Worm (Caenorhabditis elegans): ENCODE results near the gene C53A3.4.
"Not testable (repeated sequence)": the region's sequence is repeated elsewhere in the genome, so short reads cannot be mapped to it uniquely, and the experiment has no call there.

C53A3.4 gene

ce11 chrV:5769500-5769899, 10.8 kb upstream of the C53A3.4 start:
- no peak for TF ChIP-seq unc-62 (GFP tag; optimal IDR thresholded peaks at IDR 0.05)

ce11 chrV:5768292-5768695, 9.6 kb upstream of the C53A3.4 start:
- no peak for TF ChIP-seq unc-62 (GFP tag; optimal IDR thresholded peaks at IDR 0.05)

- no peak for TF ChIP-seq unc-62 (GFP tag; optimal IDR thresholded peaks at IDR 0.05)
Observed at ce11 chrV:5765081-5765480, 6.4 kb upstream of the C53A3.4 start, which contains the start of gene pgph-2. TSS of gene pgph-2 (plus strand) at chrV:5765127.

- TF ChIP-seq unc-62 (GFP tag; optimal IDR thresholded peaks at IDR 0.05) = no peak
Observed at ce11 chrV:5763787-5764186, 5.1 kb upstream of the C53A3.4 start, which contains the start of gene pgph-3. TSS of gene pgph-3 (minus strand) at chrV:5763846.

- no peak for TF ChIP-seq unc-62 (GFP tag; optimal IDR thresholded peaks at IDR 0.05)
Observed at ce11 chrV:5760132-5760531, 1.5 kb upstream of the C53A3.4 start, which contains the start of gene C53A3.1. TSS of gene C53A3.1 (minus strand) at chrV:5760232.

- TF ChIP-seq unc-62 (GFP tag; optimal IDR thresholded peaks at IDR 0.05) = no peak
Observed at ce11 chrV:5756193-5756592, 2.5 kb downstream of the C53A3.4 start, which contains the start of gene C53A3.3. TSS of gene C53A3.3 (plus strand) at chrV:5756493.

ce11 chrV:5755203-5755693, 3.4 kb downstream of the C53A3.4 start, which contains the start of gene K09H11.11:
TSS of gene K09H11.11 (minus strand) at chrV:5755253.
- TF ChIP-seq unc-62 (GFP tag; optimal IDR thresholded peaks at IDR 0.05) = not testable (repeated sequence)

ce11 chrV:5753432-5753831, 5.2 kb downstream of the C53A3.4 start, which contains the start of gene pgph-1:
TSS of gene pgph-1 (minus strand) at chrV:5753532.
- no peak for TF ChIP-seq unc-62 (GFP tag; optimal IDR thresholded peaks at IDR 0.05)

ce11 chrV:5747519-5747918, 11.2 kb downstream of the C53A3.4 start, which contains the start of gene acds-10:
TSS of gene acds-10 (plus strand) at chrV:5747819.
- no peak for TF ChIP-seq unc-62 (GFP tag; optimal IDR thresholded peaks at IDR 0.05)

ce11 chrV:5746237-5746636, 12.4 kb downstream of the C53A3.4 start:
- TF ChIP-seq unc-62 (GFP tag; optimal IDR thresholded peaks at IDR 0.05) = no peak

ce11 chrV:5741237-5741636, 17.4 kb downstream of the C53A3.4 start:
- TF ChIP-seq unc-62 (GFP tag; optimal IDR thresholded peaks at IDR 0.05) = no peak

ce11 chrV:5739438-5739837, 19.2 kb downstream of the C53A3.4 start:
- no peak for TF ChIP-seq unc-62 (GFP tag; optimal IDR thresholded peaks at IDR 0.05)

- no peak for TF ChIP-seq unc-62 (GFP tag; optimal IDR thresholded peaks at IDR 0.05)
Observed at ce11 chrV:5736068-5736467, 22.6 kb downstream of the C53A3.4 start, which contains the start of gene K09H11.6. TSS of gene K09H11.6 (minus strand) at chrV:5736168.

- no peak for TF ChIP-seq unc-62 (GFP tag; optimal IDR thresholded peaks at IDR 0.05)
Observed at ce11 chrV:5730783-5731182, 27.9 kb downstream of the C53A3.4 start, which contains the start of gene K09H11.15. TSS of gene K09H11.15 (minus strand) at chrV:5730883.

- no peak for TF ChIP-seq unc-62 (GFP tag; optimal IDR thresholded peaks at IDR 0.05)
Observed at ce11 chrV:5726463-5726862, 32.2 kb downstream of the C53A3.4 start, which contains the start of gene K09H11.4. TSS of gene K09H11.4 (minus strand) at chrV:5726563.

ce11 chrV:5724395-5724794, 34.3 kb downstream of the C53A3.4 start:
- TF ChIP-seq unc-62 (GFP tag; optimal IDR thresholded peaks at IDR 0.05) = no peak

- TF ChIP-seq unc-62 (GFP tag; optimal IDR thresholded peaks at IDR 0.05) = no peak
Observed at ce11 chrV:5722093-5722492, 36.6 kb downstream of the C53A3.4 start.
